Fruit fly (Drosophila melanogaster): Measurements from ENCODE around the gene Eip74EF.

- TF ChIP-seq EcR (GFP tag; optimal IDR thresholded peaks at IDR 0.05) = no peak
- TF ChIP-seq CG34367 (tag; optimal IDR thresholded peaks at IDR 0.05) = peak; percentile 70
- 0 out of 2 replicates have a peak, but pooled peaks have one; percentile 22 for TF ChIP-seq CG12605 (GFP tag; IDR thresholded peaks at IDR 0.05)
- peak; percentile 86; the same call in 2 of the 3 replicates for TF ChIP-seq CG4496 (GFP tag; IDR thresholded peaks at IDR 0.05)
- TF ChIP-seq Snoo (tag; optimal IDR thresholded peaks at IDR 0.05) = peak; percentile 74
- no peak for TF ChIP-seq fd96Ca (GFP tag; IDR thresholded peaks at IDR 0.05)
- TF ChIP-seq rn (GFP tag; IDR thresholded peaks at IDR 0.05) = peak; percentile 59; the same call in 1 of the 2 replicates
- no peak for TF ChIP-seq CG13204 (GFP tag; optimal IDR thresholded peaks at IDR 0.05)
- TF ChIP-seq CG8301 (tag; optimal IDR thresholded peaks at IDR 0.05) = peak; percentile 70
- TF ChIP-seq CG14655 (GFP tag; optimal IDR thresholded peaks at IDR 0.05) = peak; percentile 78
- peak; percentile 65 for TF ChIP-seq Ets98B (GFP tag; IDR thresholded peaks at IDR 0.05)
- peak; percentile 36 for TF ChIP-seq gl (tag; optimal IDR thresholded peaks at IDR 0.05)
- peak; percentile 82 for TF ChIP-seq CG9948 (tag; optimal IDR thresholded peaks at IDR 0.05)
These were observed 34.9 kb upstream of the Eip74EF start, which contains the start of the genes Krn, Ndfip and CG7484 for dm6 chr3L:17653701-17654667.
